Worm (Caenorhabditis elegans) whole organism, late embryonic: ENCODE measurements around the gene wdr-83.

ENCODE experiments used
- C08G9.2 ChIP-seq: sonication (generic microtip); optimal IDR thresholded peaks from 2 replicates; lab custom pipeline; 2016; ENCODE audit warnings: mild to moderate bottlenecking, missing genetic modification characterization, moderate library complexity, missing compliant biosample characterization
- T23F11.4 ChIP-seq: fragments of 200-800 bp; sonication (Bioruptor generic); optimal IDR thresholded peaks from 2 replicates; lab custom pipeline; 2018; ENCODE audit warnings: mild to moderate bottlenecking, missing genetic modification characterization, missing compliant biosample characterization
- Y22D7AL.16 ChIP-seq: sonication (generic microtip); optimal IDR thresholded peaks from 2 replicates; lab custom pipeline; 2016; ENCODE audit warnings: missing genetic modification characterization, missing compliant biosample characterization
- ama-1 ChIP-seq: fragments of 150-350 bp; optimal IDR thresholded peaks from 2 replicates; lab custom pipeline; 2014
- ceh-2 ChIP-seq: sonication (generic microtip); optimal IDR thresholded peaks from 2 replicates; lab custom pipeline; 2016; ENCODE audit warnings: missing genotype, missing genetic modification characterization, missing compliant biosample characterization
- ceh-31 ChIP-seq: sonication (generic microtip); optimal IDR thresholded peaks from 2 replicates; lab custom pipeline; 2016; ENCODE audit warnings: missing genetic modification characterization, missing compliant biosample characterization
- ceh-34 ChIP-seq: sonication (generic microtip); optimal IDR thresholded peaks from 2 replicates; lab custom pipeline; 2016; ENCODE audit warnings: mild to moderate bottlenecking, missing genetic modification characterization, missing compliant biosample characterization
- ceh-45 ChIP-seq: fragments of 200-800 bp; sonication (Bioruptor generic); IDR thresholded peaks from 2 replicates; pipeline ENCODE4 v1.3.6; 2022; ENCODE audit warnings: missing genetic modification reagents, missing genetic modification characterization, missing compliant biosample characterization
- che-1 ChIP-seq: sonication (generic microtip); optimal IDR thresholded peaks from 2 replicates; lab custom pipeline; 2016; ENCODE audit warnings: mild to moderate bottlenecking, missing genetic modification characterization, missing compliant biosample characterization
- dmd-4 ChIP-seq: sonication (generic microtip); optimal IDR thresholded peaks from 2 replicates; lab custom pipeline; 2016; ENCODE audit warnings: borderline replicate concordance, missing genetic modification characterization, missing compliant biosample characterization
- dve-1 ChIP-seq: sonication (generic microtip); optimal IDR thresholded peaks from 2 replicates; lab custom pipeline; 2017; ENCODE audit warnings: antibody characterized with exemption, mild to moderate bottlenecking, missing genetic modification characterization, missing compliant biosample characterization
- elt-2 ChIP-seq: sonication (generic microtip); optimal IDR thresholded peaks from 2 replicates; lab custom pipeline; 2016; ENCODE audit warnings: missing genetic modification reagents, missing genetic modification characterization, missing compliant biosample characterization
- elt-4 ChIP-seq: sonication (generic microtip); optimal IDR thresholded peaks from 2 replicates; lab custom pipeline; 2016; ENCODE audit warnings: missing genetic modification characterization, missing compliant biosample characterization
- eyg-1 ChIP-seq: sonication (generic microtip); optimal IDR thresholded peaks from 2 replicates; lab custom pipeline; 2016; ENCODE audit warnings: missing genotype, missing genetic modification characterization, missing compliant biosample characterization
- fkh-6 ChIP-seq: sonication (generic microtip); optimal IDR thresholded peaks from 2 replicates; lab custom pipeline; 2016; ENCODE audit warnings: missing genetic modification characterization, missing compliant biosample characterization
- hlh-15 ChIP-seq: sonication (generic microtip); optimal IDR thresholded peaks from 2 replicates; lab custom pipeline; 2016; ENCODE audit warnings: missing genetic modification characterization, missing compliant biosample characterization
- hlh-30 ChIP-seq: sonication (generic microtip); optimal IDR thresholded peaks from 2 replicates; lab custom pipeline; 2017; ENCODE audit warnings: antibody characterized with exemption, missing genetic modification characterization, missing compliant biosample characterization; ENCODE audit not compliant: insufficient read depth
- hlh-6 ChIP-seq: sonication (generic microtip); optimal IDR thresholded peaks from 2 replicates; lab custom pipeline; 2016; ENCODE audit warnings: missing genotype, missing genetic modification characterization, missing compliant biosample characterization
- madf-2 ChIP-seq: sonication (generic microtip); optimal IDR thresholded peaks from 2 replicates; lab custom pipeline; 2017; ENCODE audit warnings: missing genetic modification characterization, missing compliant biosample characterization
- mec-3 ChIP-seq: sonication (generic microtip); optimal IDR thresholded peaks from 2 replicates; lab custom pipeline; 2016; ENCODE audit warnings: borderline replicate concordance, missing genetic modification characterization, missing compliant biosample characterization
- nfya-1 ChIP-seq: sonication (generic microtip); optimal IDR thresholded peaks from 2 replicates; lab custom pipeline; 2017; ENCODE audit warnings: missing genetic modification characterization, mild to moderate bottlenecking, missing compliant biosample characterization, antibody characterized with exemption, moderate library complexity
- nhr-11 ChIP-seq: fragments of 150-350 bp; optimal IDR thresholded peaks from 2 replicates; lab custom pipeline; 2014; ENCODE audit warnings: missing biosample characterization, missing genetic modification characterization
- npax-4 ChIP-seq: sonication (generic microtip); optimal IDR thresholded peaks from 2 replicates; lab custom pipeline; 2016; ENCODE audit warnings: missing genetic modification characterization, missing compliant biosample characterization
- odd-2 ChIP-seq: sonication (generic microtip); optimal IDR thresholded peaks from 2 replicates; lab custom pipeline; 2017; ENCODE audit warnings: antibody characterized with exemption, mild to moderate bottlenecking, missing genetic modification characterization, missing compliant biosample characterization
- pha-2 ChIP-seq: sonication (generic microtip); optimal IDR thresholded peaks from 2 replicates; lab custom pipeline; 2017; ENCODE audit warnings: mild to moderate bottlenecking, missing genetic modification characterization, missing compliant biosample characterization
- pros-1 ChIP-seq: fragments of 150-350 bp; optimal IDR thresholded peaks from 2 replicates; lab custom pipeline; 2014; ENCODE audit warnings: missing biosample characterization, missing genetic modification reagents, missing genetic modification characterization
- syd-9 ChIP-seq: sonication (generic microtip); optimal IDR thresholded peaks from 2 replicates; lab custom pipeline; 2016; ENCODE audit warnings: mild to moderate bottlenecking, missing genetic modification characterization, moderate library complexity, missing compliant biosample characterization
- tbx-2 ChIP-seq: sonication (generic microtip); optimal IDR thresholded peaks from 2 replicates; lab custom pipeline; 2016; ENCODE audit warnings: missing genetic modification characterization, missing compliant biosample characterization
- tbx-7 ChIP-seq: sonication (generic microtip); optimal IDR thresholded peaks from 2 replicates; lab custom pipeline; 2016; ENCODE audit warnings: missing genotype, missing genetic modification characterization, missing compliant biosample characterization
- unc-42 ChIP-seq: sonication (generic microtip); optimal IDR thresholded peaks from 2 replicates; lab custom pipeline; 2016; ENCODE audit warnings: missing genotype, missing genetic modification characterization, missing compliant biosample characterization
- unc-55 ChIP-seq: sonication (generic microtip); optimal IDR thresholded peaks from 2 replicates; lab custom pipeline; 2017; ENCODE audit warnings: missing biosample characterization, missing genetic modification reagents, missing genetic modification characterization
- unc-86 ChIP-seq: sonication (generic microtip); optimal IDR thresholded peaks from 2 replicates; lab custom pipeline; 2016; ENCODE audit warnings: missing genetic modification characterization, missing compliant biosample characterization
- zip-5 ChIP-seq: sonication (generic microtip); optimal IDR thresholded peaks from 2 replicates; lab custom pipeline; 2016; ENCODE audit warnings: missing genetic modification characterization, missing compliant biosample characterization

wdr-83 gene

DNA sequence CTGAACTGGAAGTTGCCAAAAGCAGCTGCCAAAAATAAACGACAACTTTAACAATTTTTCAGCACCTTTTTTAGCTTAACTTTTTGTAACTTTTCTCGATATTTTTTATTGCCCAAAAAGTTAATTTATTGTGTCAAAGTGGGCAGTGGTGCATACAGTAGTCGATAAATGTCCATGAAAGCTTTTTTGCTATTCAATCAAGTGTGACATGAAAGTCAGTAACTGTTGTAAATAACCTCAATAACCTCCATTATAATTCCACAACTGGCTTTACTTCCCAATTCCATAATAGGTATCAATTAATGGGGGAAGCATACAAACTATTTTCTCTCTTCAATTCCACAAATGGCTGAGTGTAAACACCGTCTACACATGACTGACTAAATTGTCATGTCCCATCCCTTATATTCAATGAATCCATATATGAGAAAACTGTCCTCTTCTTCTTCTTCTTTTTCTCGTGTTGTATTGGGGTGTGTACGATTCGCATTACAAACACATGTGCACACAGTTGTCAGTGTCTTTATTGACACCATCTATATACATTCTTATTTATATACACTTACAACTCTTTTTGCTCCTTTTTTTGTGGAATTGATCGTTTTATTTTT, 16.8 kb upstream of the wdr-83 start:
- TF ChIP-seq pros-1 (no peak), elt-4 (no peak), ceh-31 (tag; lab: Kevin White, UChicago) (peak; percentile 18)

DNA sequence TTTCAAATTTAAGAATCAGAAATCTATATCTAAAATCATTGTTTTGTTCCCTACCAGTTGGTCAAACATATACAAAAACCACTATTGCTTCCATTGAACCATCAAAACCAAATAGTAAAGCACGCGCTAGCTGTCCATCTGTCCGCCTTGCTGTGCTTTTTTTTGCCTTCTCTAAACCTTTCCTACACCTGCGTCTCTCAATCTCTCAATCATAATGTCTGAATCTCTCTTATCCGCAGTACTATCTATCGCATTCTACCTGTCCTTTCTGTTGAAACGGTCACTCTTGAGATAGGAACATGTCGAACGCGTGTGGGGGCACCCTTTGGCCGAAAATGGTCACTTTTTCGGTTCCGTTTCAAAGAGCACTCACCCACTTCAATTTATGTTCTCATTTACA, 15.8 kb upstream of the wdr-83 start:
- TF ChIP-seq elt-2: peak; percentile 74
- peak; percentile 24 for TF ChIP-seq nfya-1 (tag; lab: Kevin White, UChicago)
- TF ChIP-seq T23F11.4 (GFP tag; lab: Kevin White, UChicago): no peak

DNA sequence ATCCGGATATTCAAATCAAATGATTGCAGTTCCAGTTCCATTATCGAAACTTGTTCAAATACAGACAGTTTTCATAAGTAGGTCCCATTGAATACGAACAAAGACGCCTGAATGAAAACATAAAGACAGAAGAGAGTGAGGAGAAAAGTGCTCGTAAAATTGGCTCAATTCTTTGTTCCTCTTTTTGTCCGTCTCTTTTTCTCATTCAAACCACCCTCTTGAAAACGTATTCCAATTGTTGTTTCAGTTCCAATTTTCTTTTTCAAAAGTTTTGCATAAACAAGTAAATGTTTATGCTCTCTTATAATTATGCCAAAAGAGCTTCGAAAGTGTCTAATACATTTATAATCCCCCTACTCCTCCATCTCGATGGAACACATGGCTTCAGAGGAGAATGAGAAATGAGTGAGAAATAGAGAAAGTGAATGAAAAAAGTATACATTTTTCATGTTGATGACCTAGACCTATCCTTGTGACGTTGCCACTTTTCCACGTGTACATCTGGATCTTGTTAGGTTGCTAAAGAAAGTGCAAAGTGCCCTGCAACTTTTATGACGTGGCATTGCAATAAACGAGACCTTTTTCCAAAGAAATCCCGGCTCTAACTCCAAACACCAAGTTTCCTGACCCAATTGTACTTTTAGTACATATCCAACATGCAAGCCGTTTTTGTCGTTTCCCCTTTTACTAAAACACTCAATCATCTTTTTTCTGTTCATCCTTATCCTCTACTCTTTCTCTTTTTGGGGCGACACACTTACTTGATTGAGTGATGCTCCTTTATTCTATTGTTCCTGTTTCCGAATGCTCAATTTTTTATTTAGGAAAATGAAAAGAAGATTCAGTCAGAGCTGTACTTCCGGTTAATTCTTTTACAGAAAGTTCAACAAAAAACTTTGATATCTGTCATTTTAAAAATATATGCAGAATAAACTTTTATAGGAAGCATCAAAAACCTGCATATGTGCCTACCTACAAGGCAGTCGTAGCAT, 15.0 kb upstream of the wdr-83 start:
- TF ChIP-seq unc-42 (tag; lab: Kevin White, UChicago) (peak; percentile 22), T23F11.4 (GFP tag; lab: Kevin White, UChicago) (no peak)

DNA sequence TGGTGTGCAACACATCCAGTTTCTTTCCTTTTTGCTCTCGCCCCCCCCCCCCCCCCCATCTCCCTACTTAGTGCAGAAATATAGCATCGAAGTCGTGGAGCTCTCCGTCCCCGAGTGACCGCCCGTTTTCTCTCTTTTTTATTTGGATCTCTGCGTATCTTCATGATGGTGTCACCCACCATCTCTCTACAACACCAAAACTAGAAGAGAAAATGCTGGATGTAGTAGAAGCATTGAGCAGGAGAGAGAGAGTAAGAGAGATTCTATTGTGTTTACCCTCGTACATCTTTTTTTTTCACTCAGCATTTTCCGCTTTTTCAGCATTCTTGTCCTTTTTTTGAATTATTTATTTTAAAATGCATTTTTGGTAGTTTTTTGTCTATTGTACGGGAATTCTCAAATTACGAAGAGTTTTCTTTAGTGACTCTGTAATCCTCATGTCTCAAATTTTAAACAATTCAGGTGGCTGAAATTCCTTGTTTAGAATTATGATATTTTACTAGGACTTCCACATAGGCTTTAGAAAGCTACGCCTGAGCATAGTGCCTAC, 10.9 kb upstream of the wdr-83 start:
- TF ChIP-seq hlh-30 (tag; lab: Kevin White, UChicago) (no peak), fkh-6 (tag; lab: Kevin White, UChicago) (no peak), unc-55 (GFP tag; lab: Kevin White, UChicago) (no peak), nhr-11 (tag; lab: Kevin White, UChicago) (no peak), madf-2 (tag; lab: Kevin White, UChicago) (no peak), hlh-6 (tag; lab: Kevin White, UChicago) (no peak), ceh-34 (tag; lab: Kevin White, UChicago) (no peak), pha-2 (tag; lab: Kevin White, UChicago) (no peak), eyg-1 (tag; lab: Kevin White, UChicago) (no peak), dmd-4 (tag; lab: Kevin White, UChicago) (no peak), dve-1 (no peak), mec-3 (tag; lab: Kevin White, UChicago) (no peak), hlh-15 (no peak), ceh-45 (no peak), Y22D7AL.16 (no peak), ceh-2 (no peak), unc-86 (no peak), zip-5 (tag; lab: Kevin White, UChicago) (no peak), syd-9 (no peak)
- TF ChIP-seq, all 69 proteins: peak for 0

DNA sequence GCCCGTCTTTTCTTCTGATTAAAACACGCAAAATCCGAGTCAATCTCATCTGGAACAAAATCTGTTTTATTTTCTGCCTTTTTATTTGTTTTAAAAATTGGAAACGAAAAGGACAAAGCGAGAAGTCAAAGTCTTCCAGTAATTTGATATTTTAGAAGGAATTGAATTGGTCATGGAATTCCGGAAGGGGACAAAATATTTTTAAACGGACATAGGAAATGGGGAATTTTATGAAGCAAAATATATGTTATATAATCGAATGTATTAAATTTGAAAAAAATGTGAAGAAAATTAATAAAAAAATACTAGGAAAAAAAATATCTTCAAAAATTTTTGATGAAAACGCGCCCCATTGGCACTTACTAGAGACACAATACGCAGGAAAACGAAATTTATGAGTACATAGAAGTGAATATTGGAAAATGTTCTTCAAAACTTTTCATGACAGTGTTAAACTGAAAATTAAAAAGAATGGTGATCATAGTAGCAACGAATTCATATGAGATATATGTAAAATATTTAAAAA, 9.2 kb upstream of the wdr-83 start, which contains the start of gene F33G12.7:
Gene F33G12.7 (minus strand): TSS at position 51 of the 526 bp plus-strand sequence.
- TF ChIP-seq elt-2 (peak; percentile 62), hlh-30 (tag; lab: Kevin White, UChicago) (no peak)

DNA sequence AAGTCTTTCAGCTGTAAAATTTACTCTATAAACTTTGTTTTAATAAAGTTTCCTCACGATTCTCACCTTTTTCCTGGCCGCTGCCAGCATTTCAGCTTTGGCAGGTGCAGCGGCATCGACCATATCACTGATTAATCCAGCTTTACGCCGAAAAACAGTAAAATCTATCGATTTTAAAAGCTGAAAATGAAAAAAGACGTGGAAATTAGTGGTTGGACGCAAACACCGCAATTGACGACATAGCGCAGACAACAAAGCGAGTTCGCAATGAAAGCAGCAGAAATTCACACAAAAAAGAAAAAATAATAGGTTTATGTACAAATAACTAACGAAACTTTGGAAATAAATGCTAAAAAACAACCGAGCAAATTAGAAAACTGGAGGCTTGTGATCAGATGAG, 8.4 kb upstream of the wdr-83 start, which contains the start of gene golg-2:
Gene golg-2 (minus strand): TSS at position 180 of the 400 bp plus-strand sequence.
- TF ChIP-seq elt-2 (peak; percentile 45), Y22D7AL.16 (no peak)

DNA sequence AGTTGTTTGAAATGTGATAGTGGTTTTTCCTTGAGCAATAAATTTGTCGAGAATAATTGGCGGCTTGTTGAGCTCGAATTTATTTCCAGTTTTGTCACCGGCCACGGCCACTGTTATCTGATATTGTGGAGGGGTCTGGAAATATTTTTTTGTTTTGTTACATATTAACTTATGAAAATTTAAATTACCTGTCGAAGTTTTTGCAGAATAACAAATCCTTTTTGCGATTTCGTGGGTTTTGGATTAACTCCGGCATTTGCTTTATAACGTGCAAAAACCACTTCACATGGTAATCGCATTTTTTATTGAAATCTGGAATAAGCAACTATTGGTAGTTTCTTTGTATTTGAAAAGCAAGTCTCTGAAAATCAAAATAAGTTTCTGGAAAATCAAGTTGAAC, 4.6 kb upstream of the wdr-83 start, which contains the start of gene lrr-1:
Gene lrr-1 (minus strand): TSS at position 312 of the 400 bp plus-strand sequence.
- TF ChIP-seq odd-2 (tag; lab: Kevin White, UChicago): no peak
- no peak for TF ChIP-seq ama-1
- no peak for TF ChIP-seq che-1 (tag; lab: Kevin White, UChicago)
- TF ChIP-seq C08G9.2: no peak
- no peak for TF ChIP-seq tbx-7 (tag; lab: Kevin White, UChicago)
- no peak for TF ChIP-seq madf-2 (tag; lab: Kevin White, UChicago)
- TF ChIP-seq tbx-2 (tag; lab: Kevin White, UChicago): no peak
- TF ChIP-seq mec-3 (tag; lab: Kevin White, UChicago): no peak
- no peak for TF ChIP-seq npax-4 (tag; lab: Kevin White, UChicago)
- no peak for TF ChIP-seq ceh-31 (tag; lab: Kevin White, UChicago)
